Worm (Caenorhabditis elegans) whole organism, mixed stage, embryonic: ENCODE data around the gene nmr-1.

Experiments
- ceh-83 ChIP-seq: fragments of 200-800 bp; sonication (Bioruptor generic); optimal IDR thresholded peaks from 2 replicates; lab custom pipeline; 2018; ENCODE audit warnings: mild to moderate bottlenecking, missing genetic modification characterization, missing compliant biosample characterization
- lin-32 ChIP-seq: fragments of 200-800 bp; sonication (Bioruptor generic); optimal IDR thresholded peaks from 2 replicates; lab custom pipeline; 2018; ENCODE audit warnings: mild to moderate bottlenecking, missing genetic modification characterization, missing compliant biosample characterization
- mab-5 ChIP-seq: fragments of 150-350 bp; optimal IDR thresholded peaks from 2 replicates; lab custom pipeline; 2014; ENCODE audit warnings: missing biosample characterization, missing genetic modification characterization
- unc-62 ChIP-seq: fragments of 150-350 bp; optimal IDR thresholded peaks from 2 replicates; lab custom pipeline; 2014; ENCODE audit warnings: missing biosample characterization, missing genetic modification reagents, missing genetic modification characterization

nmr-1 gene

ce11 chrII:5391447-5391846 is 55.0 kb downstream of the nmr-1 start:
- TF ChIP-seq unc-62 (no peak), lin-32 (no peak), ceh-83 (GFP tag; lab: Kevin White, UChicago) (no peak), mab-5 (tag; lab: Kevin White, UChicago) (no peak)
- TF ChIP-seq, all 35 proteins: peak for 0
